Worm (Caenorhabditis elegans): ENCODE results near the gene F07G11.2.
"Not testable (repeated sequence)": the region's sequence is repeated elsewhere in the genome, so short reads cannot be mapped to it uniquely, and the experiment has no call there.

The F07G11.2 gene

ce11 chrV:7326928-7327327 lies 22.3 kb downstream of the F07G11.2 start, which contains the start of gene F10G2.4:
Gene F10G2.4, plus strand, starts transcription at chrV:7327228.
- no peak for TF ChIP-seq sea-2 (GFP tag; optimal IDR thresholded peaks at IDR 0.05)

- TF ChIP-seq pqm-1 (tag; optimal IDR thresholded peaks at IDR 0.05) = no peak
- TF ChIP-seq elt-2 (tag; optimal IDR thresholded peaks at IDR 0.05) = peak; percentile 2
- TF ChIP-seq fkh-2 (tag; optimal IDR thresholded peaks at IDR 0.05) = no peak
- no peak for TF ChIP-seq zag-1 (tag; optimal IDR thresholded peaks at IDR 0.05)
- no peak for TF ChIP-seq lin-39 (tag; optimal IDR thresholded peaks at IDR 0.05)
- TF ChIP-seq nhr-43 (tag; optimal IDR thresholded peaks at IDR 0.05; ENCODE audit: poor library complexity, severe bottlenecking) = no peak
These were observed 23.5 kb downstream of the F07G11.2 start, which contains the start of gene clec-7 for ce11 chrV:7328092-7328491. Gene clec-7, plus strand, starts transcription at chrV:7328392.

DNA sequence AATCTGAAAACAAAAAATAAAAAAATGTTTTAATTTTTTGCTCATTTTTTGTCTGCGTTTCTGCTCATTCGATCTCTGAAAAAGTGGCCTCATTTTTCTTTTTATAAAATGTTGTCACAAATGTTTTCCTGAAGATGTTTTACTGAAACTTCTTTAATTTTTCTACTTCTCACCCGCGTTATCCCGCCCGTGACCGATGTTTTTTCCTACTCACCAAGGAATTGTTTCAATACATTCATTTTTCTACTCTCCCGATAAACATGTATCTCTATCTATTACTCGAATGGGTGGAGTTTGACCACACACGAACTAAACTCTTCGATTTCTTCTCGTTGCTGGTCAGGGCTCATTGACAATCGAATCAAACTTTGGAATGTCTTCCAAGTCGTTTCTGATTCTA lies 26.3 kb downstream of the F07G11.2 start, which contains the start of gene F10G2.2:
TSS of gene F10G2.2 (plus strand) at position 301 of the 400 bp plus-strand sequence.
- TF ChIP-seq zag-1 (tag; optimal IDR thresholded peaks at IDR 0.05) (no peak), hmg-11 (tag; optimal IDR thresholded peaks at IDR 0.05) (no peak), ceh-28 (tag; optimal IDR thresholded peaks at IDR 0.05) (no peak), nhr-23 (tag; optimal IDR thresholded peaks at IDR 0.05) (no peak), mdl-1 (tag; optimal IDR thresholded peaks at IDR 0.05) (no peak), nhr-67 (tag; optimal IDR thresholded peaks at IDR 0.05) (no peak), fos-1 (tag; optimal IDR thresholded peaks at IDR 0.05) (no peak), mml-1 (tag; optimal IDR thresholded peaks at IDR 0.05) (no peak), nhr-76 (tag; optimal IDR thresholded peaks at IDR 0.05) (no peak), ZK546.5 (tag; optimal IDR thresholded peaks at IDR 0.05) (no peak), nfya-1 (tag; optimal IDR thresholded peaks at IDR 0.05; ENCODE audit: insufficient read depth) (no peak), egl-27 (tag; optimal IDR thresholded peaks at IDR 0.05) (no peak), skn-1 (tag; optimal IDR thresholded peaks at IDR 0.05) (no peak), nhr-25 (tag; optimal IDR thresholded peaks at IDR 0.05) (no peak), daf-12 (tag; optimal IDR thresholded peaks at IDR 0.05) (no peak)

DNA sequence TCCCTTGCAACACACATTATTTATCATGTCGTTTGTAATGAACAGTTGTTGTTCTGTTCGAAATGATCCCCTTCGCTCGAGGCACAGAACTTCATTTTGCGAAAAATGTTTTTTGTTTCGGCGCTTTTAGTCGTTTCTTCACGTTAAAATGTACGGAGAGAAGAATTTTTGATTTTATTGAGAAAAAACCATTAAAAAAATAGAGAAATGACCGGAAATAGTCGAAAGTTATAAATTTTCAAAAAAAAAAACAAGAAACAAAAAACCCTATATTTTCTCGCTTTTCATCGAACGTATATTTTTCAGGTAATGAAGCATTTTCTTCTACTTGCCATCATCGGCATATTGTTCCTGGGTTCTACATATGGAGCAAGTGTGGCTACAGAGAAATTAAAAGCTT lies 27.6 kb downstream of the F07G11.2 start, which contains the start of gene F10G2.1:
TSS of gene F10G2.1 (plus strand) at position 301 of the 400 bp plus-strand sequence.
- no peak for TF ChIP-seq hmg-11 (tag; optimal IDR thresholded peaks at IDR 0.05)
- TF ChIP-seq pqm-1 (tag; optimal IDR thresholded peaks at IDR 0.05) = no peak
- TF ChIP-seq lin-39 (tag; optimal IDR thresholded peaks at IDR 0.05) = no peak
- no peak for TF ChIP-seq ceh-16 (tag; optimal IDR thresholded peaks at IDR 0.05)
- TF ChIP-seq nhr-237 (tag; optimal IDR thresholded peaks at IDR 0.05) = no peak
- no peak for TF ChIP-seq unc-39 (tag; optimal IDR thresholded peaks at IDR 0.05)
- TF ChIP-seq sea-2 (GFP tag; optimal IDR thresholded peaks at IDR 0.05) = no peak
- no peak for TF ChIP-seq elt-2 (tag; optimal IDR thresholded peaks at IDR 0.05)
- TF ChIP-seq aly-2 (tag; optimal IDR thresholded peaks at IDR 0.05) = no peak
- no peak for TF ChIP-seq eor-1 (tag; optimal IDR thresholded peaks at IDR 0.05)
- TF ChIP-seq nhr-43 (tag; optimal IDR thresholded peaks at IDR 0.05; ENCODE audit: poor library complexity, severe bottlenecking) = no peak
- TF ChIP-seq ztf-4 (tag; optimal IDR thresholded peaks at IDR 0.05) = no peak
- no peak for TF ChIP-seq mml-1 (tag; optimal IDR thresholded peaks at IDR 0.05)
- TF ChIP-seq mdl-1 (tag; optimal IDR thresholded peaks at IDR 0.05) = no peak
- TF ChIP-seq nhr-77 (tag; optimal IDR thresholded peaks at IDR 0.05) = no peak
- no peak for TF ChIP-seq skn-1 (tag; optimal IDR thresholded peaks at IDR 0.05)
- TF ChIP-seq jun-1 (tag; optimal IDR thresholded peaks at IDR 0.05) = no peak
- TF ChIP-seq nhr-11 (tag; optimal IDR thresholded peaks at IDR 0.05) = no peak

ce11 chrV:7337218-7337617 lies 32.6 kb downstream of the F07G11.2 start, which contains the start of gene F10G2.7:
Gene F10G2.7, minus strand, starts transcription at chrV:7337318.
- not testable (repeated sequence) for TF ChIP-seq lin-15B, elt-2, nhr-237 (tag; optimal IDR thresholded peaks at IDR 0.05)

DNA sequence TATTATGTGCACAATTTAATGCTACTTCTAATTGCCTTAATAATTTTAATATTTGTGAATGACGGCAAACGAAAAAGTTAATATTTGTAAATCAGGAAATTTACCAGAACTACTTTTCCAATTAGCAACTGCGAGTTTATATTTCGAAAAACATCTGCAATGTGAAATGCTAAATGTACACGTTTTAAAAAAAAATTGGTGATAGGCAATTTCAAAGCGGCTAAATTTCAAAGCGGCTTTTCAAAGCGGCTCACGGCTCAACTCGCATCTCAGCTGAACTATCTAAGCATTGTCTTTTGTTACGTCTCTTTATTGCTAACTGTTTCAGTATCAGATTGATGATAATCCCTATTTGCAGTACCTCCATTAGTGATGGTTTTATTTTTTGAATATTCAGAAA lies 35.2 kb downstream of the F07G11.2 start, which contains the start of gene srh-187:
TSS of gene srh-187 (minus strand) at position 101 of the 400 bp plus-strand sequence.
- no peak for TF ChIP-seq egl-5 (tag; optimal IDR thresholded peaks at IDR 0.05)
